Worm (Caenorhabditis elegans) whole organism, L3 larva: Measurements from ENCODE around the gene F13C5.5.

ENCODE experiments used
- ceh-28 ChIP-seq: fragments of 150-350 bp; optimal IDR thresholded peaks from 2 replicates; lab custom pipeline; 2014; ENCODE audit warnings: missing biosample characterization, missing genetic modification reagents, missing genetic modification characterization
- ceh-82 ChIP-seq: fragments of 150-350 bp; optimal IDR thresholded peaks from 2 replicates; lab custom pipeline; 2014; ENCODE audit warnings: missing biosample characterization, missing genetic modification characterization
- daf-12 ChIP-seq: fragments of 150-350 bp; optimal IDR thresholded peaks from 2 replicates; lab custom pipeline; 2014; ENCODE audit warnings: missing biosample characterization, missing genetic modification reagents, missing genetic modification characterization
- egl-27 ChIP-seq: sonication (generic microtip); optimal IDR thresholded peaks from 4 replicates; lab custom pipeline; 2017; ENCODE audit warnings: missing biosample characterization, missing genetic modification reagents, missing genetic modification characterization
- elt-2 ChIP-seq: sonication (generic microtip); optimal IDR thresholded peaks from 2 replicates; lab custom pipeline; 2016; ENCODE audit warnings: missing genetic modification reagents, mild to moderate bottlenecking, missing genetic modification characterization, missing compliant biosample characterization
- fkh-10 ChIP-seq: sonication (generic microtip); optimal IDR thresholded peaks from 2 replicates; lab custom pipeline; 2017; ENCODE audit warnings: missing biosample characterization, missing genetic modification reagents, missing genetic modification characterization
- jun-1 ChIP-seq: fragments of 150-350 bp; optimal IDR thresholded peaks from 2 replicates; lab custom pipeline; 2014; ENCODE audit warnings: missing biosample characterization, missing genetic modification reagents, missing genetic modification characterization
- lin-15B ChIP-seq: fragments of 150-350 bp; optimal IDR thresholded peaks from 2 replicates; lab custom pipeline; 2014; ENCODE audit warnings: missing biosample characterization, missing genetic modification characterization
- mml-1 ChIP-seq: fragments of 150-350 bp; sonication (generic microtip); optimal IDR thresholded peaks from 3 replicates; lab custom pipeline; 2014; ENCODE audit warnings: missing biosample characterization, missing genetic modification characterization
- nhr-25 ChIP-seq: sonication (generic microtip); optimal IDR thresholded peaks from 2 replicates; lab custom pipeline; 2017; ENCODE audit warnings: missing biosample characterization, missing genetic modification characterization
- pqm-1 ChIP-seq: fragments of 150-350 bp; optimal IDR thresholded peaks from 2 replicates; lab custom pipeline; 2017; ENCODE audit warnings: missing biosample characterization, missing genetic modification characterization, inconsistent platforms
- snpc-4 ChIP-seq: fragments of 150-350 bp; optimal IDR thresholded peaks from 2 replicates; lab custom pipeline; 2014; ENCODE audit warnings: missing biosample characterization, missing genetic modification characterization

Gene F13C5.5

ce11 chrX:557857-558256 is 50.4 kb downstream of the F13C5.5 start, which contains the start of gene nas-38:
Gene nas-38 (plus strand): TSS chrX:558157.
- TF ChIP-seq mml-1: no peak
- peak; percentile 81 for TF ChIP-seq nhr-25 (tag; lab: Kevin White, UChicago)

- TF ChIP-seq lin-15B (no peak), egl-27 (tag; lab: Kevin White, UChicago) (no peak), ceh-82 (tag; lab: Kevin White, UChicago) (no peak), nhr-25 (tag; lab: Kevin White, UChicago) (no peak), jun-1 (no peak), daf-12 (no peak), ceh-28 (tag; lab: Kevin White, UChicago) (no peak), snpc-4 (tag; lab: Kevin White, UChicago) (no peak)
These were observed 51.1 kb downstream of the F13C5.5 start, which contains the start of gene hlh-19 for ce11 chrX:557195-557594. Gene hlh-19 (minus strand): TSS chrX:557295.

- peak; percentile 6 for TF ChIP-seq pqm-1 (tag; lab: Kevin White, UChicago)
- peak; percentile 79 for TF ChIP-seq elt-2
- TF ChIP-seq fkh-10: no peak
These were observed 53.1 kb downstream of the F13C5.5 start for ce11 chrX:555043-555791.
